Worm (Caenorhabditis elegans) whole organism, mixed stage, embryonic: ENCODE data around the gene che-12.

Experiments used
- M03D4.4 ChIP-seq: sonication (generic microtip); optimal IDR thresholded peaks from 2 replicates; lab custom pipeline; 2017; ENCODE audit warnings: mild to moderate bottlenecking, missing genetic modification characterization, missing compliant biosample characterization
- bed-3 ChIP-seq: fragments of 200-800 bp; sonication (Bioruptor generic); optimal IDR thresholded peaks from 3 replicates; lab custom pipeline; 2018; ENCODE audit warnings: mild to moderate bottlenecking, missing genetic modification characterization, moderate library complexity, missing compliant biosample characterization
- blmp-1 ChIP-seq: fragments of 150-350 bp; optimal IDR thresholded peaks from 2 replicates; lab custom pipeline; 2014; ENCODE audit warnings: missing biosample characterization, missing genetic modification characterization
- ceh-43 ChIP-seq: fragments of 200-800 bp; sonication (Bioruptor generic); optimal IDR thresholded peaks from 2 replicates; lab custom pipeline; 2018; ENCODE audit warnings: mild to moderate bottlenecking, missing genetic modification characterization, moderate library complexity, missing compliant biosample characterization
- ceh-83 ChIP-seq: fragments of 200-800 bp; sonication (Bioruptor generic); optimal IDR thresholded peaks from 2 replicates; lab custom pipeline; 2018; ENCODE audit warnings: mild to moderate bottlenecking, missing genetic modification characterization, missing compliant biosample characterization
- ces-1 ChIP-seq: fragments of 150-350 bp; optimal IDR thresholded peaks from 2 replicates; lab custom pipeline; 2014; ENCODE audit warnings: missing biosample characterization, missing genetic modification reagents, missing genetic modification characterization
- cnd-1 ChIP-seq: fragments of 200-800 bp; sonication (Bioruptor generic); optimal IDR thresholded peaks from 2 replicates; lab custom pipeline; 2018; ENCODE audit warnings: mild to moderate bottlenecking, missing genetic modification characterization, missing compliant biosample characterization
- drap-1 ChIP-seq: fragments of 200-800 bp; sonication (Bioruptor generic); optimal IDR thresholded peaks from 3 replicates; lab custom pipeline; 2018; ENCODE audit warnings: mild to moderate bottlenecking, missing genetic modification characterization, missing compliant biosample characterization
- elt-1 ChIP-seq: sonication (generic microtip); optimal IDR thresholded peaks from 2 replicates; lab custom pipeline; 2017; ENCODE audit warnings: missing genetic modification characterization, mild to moderate bottlenecking, missing compliant biosample characterization, antibody characterized with exemption, moderate library complexity, borderline replicate concordance; ENCODE audit not compliant: insufficient read depth
- elt-3 ChIP-seq: fragments of 150-350 bp; optimal IDR thresholded peaks from 2 replicates; lab custom pipeline; 2014; ENCODE audit warnings: missing biosample characterization, missing genetic modification characterization
- flh-1 ChIP-seq: fragments of 200-800 bp; sonication (Bioruptor generic); optimal IDR thresholded peaks from 2 replicates; lab custom pipeline; 2018; ENCODE audit warnings: mild to moderate bottlenecking, missing genetic modification characterization, moderate library complexity, missing compliant biosample characterization
- hlh-1 ChIP-seq: fragments of 150-350 bp; optimal IDR thresholded peaks from 2 replicates; lab custom pipeline; 2014; ENCODE audit warnings: missing biosample characterization, missing genetic modification reagents, missing genetic modification characterization
- lin-13 ChIP-seq: fragments of 150-350 bp; optimal IDR thresholded peaks from 2 replicates; lab custom pipeline; 2014; ENCODE audit warnings: missing biosample characterization, missing genetic modification characterization
- lin-32 ChIP-seq: fragments of 200-800 bp; sonication (Bioruptor generic); optimal IDR thresholded peaks from 2 replicates; lab custom pipeline; 2018; ENCODE audit warnings: mild to moderate bottlenecking, missing genetic modification characterization, missing compliant biosample characterization
- lsy-2 ChIP-seq: fragments of 150-350 bp; optimal IDR thresholded peaks from 2 replicates; lab custom pipeline; 2014; ENCODE audit warnings: missing biosample characterization, missing genetic modification characterization
- mab-5 ChIP-seq: fragments of 150-350 bp; optimal IDR thresholded peaks from 2 replicates; lab custom pipeline; 2014; ENCODE audit warnings: missing biosample characterization, missing genetic modification characterization
- mls-2 ChIP-seq: sonication (generic microtip); optimal IDR thresholded peaks from 2 replicates; lab custom pipeline; 2016; ENCODE audit warnings: mild to moderate bottlenecking, missing genetic modification characterization, moderate library complexity, missing compliant biosample characterization
- nhr-12 ChIP-seq: fragments of 150-350 bp; optimal IDR thresholded peaks from 2 replicates; lab custom pipeline; 2014; ENCODE audit warnings: missing biosample characterization, missing genetic modification characterization
- nhr-237 ChIP-seq: fragments of 150-350 bp; optimal IDR thresholded peaks from 2 replicates; lab custom pipeline; 2014; ENCODE audit warnings: missing biosample characterization, missing genetic modification characterization
- nhr-28 ChIP-seq: fragments of 150-350 bp; optimal IDR thresholded peaks from 2 replicates; lab custom pipeline; 2014; ENCODE audit warnings: missing biosample characterization, missing genetic modification characterization
- nhr-76 ChIP-seq: sonication (generic microtip); optimal IDR thresholded peaks from 2 replicates; lab custom pipeline; 2017; ENCODE audit warnings: missing biosample characterization, missing genetic modification characterization
- pha-4 ChIP-seq: fragments of 150-350 bp; optimal IDR thresholded peaks from 2 replicates; lab custom pipeline; 2018; ENCODE audit warnings: missing biosample characterization, missing genetic modification reagents, missing genetic modification characterization
- sem-2 ChIP-seq: fragments of 200-800 bp; sonication (Bioruptor generic); optimal IDR thresholded peaks from 2 replicates; lab custom pipeline; 2018; ENCODE audit warnings: mild to moderate bottlenecking, missing genetic modification characterization, missing compliant biosample characterization
- snpc-4 ChIP-seq: fragments of 150-350 bp; optimal IDR thresholded peaks from 2 replicates; lab custom pipeline; 2014; ENCODE audit warnings: missing biosample characterization, missing genetic modification characterization
- sptf-1 ChIP-seq: sonication (generic microtip); optimal IDR thresholded peaks from 2 replicates; lab custom pipeline; 2017; ENCODE audit warnings: mild to moderate bottlenecking, missing genetic modification characterization, moderate library complexity, missing compliant biosample characterization
- tbx-8 ChIP-seq: fragments of 200-800 bp; sonication (Bioruptor generic); optimal IDR thresholded peaks from 2 replicates; lab custom pipeline; 2018; ENCODE audit warnings: mild to moderate bottlenecking, missing genetic modification characterization, moderate library complexity, missing compliant biosample characterization
- unc-120 ChIP-seq: sonication (generic microtip); optimal IDR thresholded peaks from 2 replicates; lab custom pipeline; 2017; ENCODE audit warnings: missing genetic modification characterization, missing compliant biosample characterization; ENCODE audit not compliant: poor library complexity, severe bottlenecking
- unc-39 ChIP-seq: fragments of 150-350 bp; optimal IDR thresholded peaks from 2 replicates; lab custom pipeline; 2014; ENCODE audit warnings: missing biosample characterization, missing genetic modification characterization
- unc-62 ChIP-seq: fragments of 150-350 bp; optimal IDR thresholded peaks from 2 replicates; lab custom pipeline; 2014; ENCODE audit warnings: missing biosample characterization, missing genetic modification reagents, missing genetic modification characterization
- zip-8 ChIP-seq: fragments of 150-350 bp; optimal IDR thresholded peaks from 2 replicates; lab custom pipeline; 2014; ENCODE audit warnings: missing biosample characterization, missing genetic modification characterization
- ztf-11 ChIP-seq: fragments of 150-350 bp; optimal IDR thresholded peaks from 2 replicates; lab custom pipeline; 2014; ENCODE audit warnings: missing biosample characterization, missing genetic modification characterization

Gene che-12

DNA sequence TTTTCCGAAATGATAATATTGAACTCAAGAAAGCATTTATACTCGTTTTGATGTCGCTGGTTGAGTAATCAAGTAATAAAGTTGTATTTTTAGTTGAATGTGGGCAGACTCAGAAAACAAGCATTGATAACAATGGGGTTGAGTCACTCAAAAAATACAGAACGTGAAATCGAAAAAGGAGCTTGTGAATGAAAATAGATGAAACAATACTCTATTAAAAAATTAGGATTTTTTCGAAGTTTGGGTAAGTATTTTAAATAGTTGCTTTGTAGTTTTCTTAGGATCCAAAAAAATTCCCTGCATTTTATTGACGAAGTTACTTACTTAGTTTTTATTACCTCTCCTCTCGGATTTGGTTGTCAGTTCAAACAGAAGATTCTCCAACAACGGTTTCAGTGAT lies 23.7 kb downstream of the che-12 start, which contains the start of gene lys-3:
TSS of gene lys-3 (minus strand) at position 101 of the 400 bp plus-strand sequence.
- TF ChIP-seq nhr-28 (tag; lab: Kevin White, UChicago) (no peak), unc-62 (GFP tag; lab: Kevin White, UChicago) (no peak), ceh-43 (GFP tag; lab: Kevin White, UChicago) (no peak), lsy-2 (no peak), drap-1 (GFP tag; lab: Kevin White, UChicago) (no peak), zip-8 (tag; lab: Kevin White, UChicago) (no peak), unc-120 (tag; lab: Kevin White, UChicago) (no peak)

DNA sequence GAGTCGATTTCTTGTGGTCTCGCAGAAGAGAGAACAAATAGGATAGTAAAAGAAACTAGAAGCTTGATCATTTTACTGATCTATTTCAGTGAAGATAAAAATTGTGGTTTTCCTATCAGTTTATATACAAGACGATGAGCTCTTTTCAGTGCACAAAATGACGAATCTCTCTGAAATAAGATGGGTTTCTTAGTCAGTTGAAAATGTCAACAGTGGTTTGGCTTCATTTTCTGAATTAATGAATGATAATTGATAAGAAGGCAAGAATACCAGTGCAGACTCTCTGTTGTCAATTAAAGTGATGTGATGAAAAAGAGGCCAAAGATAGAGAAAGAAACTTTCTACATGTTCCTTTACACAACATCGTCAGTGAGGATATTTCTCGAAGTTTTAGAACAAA lies 25.8 kb downstream of the che-12 start, which contains the start of gene lys-2:
TSS of gene lys-2 (minus strand) at position 101 of the 400 bp plus-strand sequence.
- no peak for TF ChIP-seq hlh-1
- no peak for TF ChIP-seq nhr-12 (tag; lab: Kevin White, UChicago)
- TF ChIP-seq lin-13 (tag; lab: Kevin White, UChicago) = no peak
- no peak for TF ChIP-seq nhr-76 (tag; lab: Kevin White, UChicago)
- no peak for TF ChIP-seq blmp-1 (tag; lab: Kevin White, UChicago)
- TF ChIP-seq unc-62 (GFP tag; lab: Kevin White, UChicago) = no peak
- TF ChIP-seq elt-1 (tag; lab: Kevin White, UChicago) = no peak
- TF ChIP-seq snpc-4 (tag; lab: Kevin White, UChicago) = no peak
- no peak for TF ChIP-seq nhr-28 (tag; lab: Kevin White, UChicago)
- TF ChIP-seq unc-39 = no peak
- TF ChIP-seq tbx-8 (GFP tag; lab: Kevin White, UChicago) = no peak
- no peak for TF ChIP-seq pha-4 (tag; lab: Kevin White, UChicago)
- TF ChIP-seq sptf-1 (tag; lab: Kevin White, UChicago) = no peak
- TF ChIP-seq M03D4.4 (tag; lab: Kevin White, UChicago) = no peak
- no peak for TF ChIP-seq mab-5 (tag; lab: Kevin White, UChicago)
- TF ChIP-seq mls-2 (tag; lab: Kevin White, UChicago) = no peak
- no peak for TF ChIP-seq ces-1 (GFP tag; lab: Kevin White, UChicago)
- TF ChIP-seq bed-3 (GFP tag; lab: Kevin White, UChicago) = no peak
- no peak for TF ChIP-seq ztf-11 (tag; lab: Kevin White, UChicago)
- no peak for TF ChIP-seq unc-120 (tag; lab: Kevin White, UChicago)

DNA sequence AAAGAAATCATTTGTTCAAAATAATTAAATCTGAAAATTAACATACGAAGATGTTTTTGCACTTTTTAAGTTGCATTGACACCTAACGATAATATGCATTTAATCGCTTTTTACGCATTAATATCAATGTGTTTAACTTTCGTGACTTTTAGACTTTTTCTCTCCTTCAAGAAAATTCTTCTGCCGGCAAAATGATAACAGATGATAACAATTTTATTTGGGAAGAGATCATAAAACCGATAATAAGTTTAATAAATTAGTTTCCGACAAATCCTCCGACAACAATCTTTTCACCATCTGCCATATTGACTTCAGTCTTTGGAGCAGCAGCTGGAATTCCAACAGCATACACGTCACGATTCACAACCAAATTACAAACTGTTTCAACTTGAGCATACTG lies 27.1 kb downstream of the che-12 start:
- TF ChIP-seq nhr-237 (tag; lab: Kevin White, UChicago) (no peak), zip-8 (tag; lab: Kevin White, UChicago) (no peak), nhr-76 (tag; lab: Kevin White, UChicago) (no peak), mls-2 (tag; lab: Kevin White, UChicago) (no peak), unc-39 (no peak), hlh-1 (no peak), elt-3 (tag; lab: Kevin White, UChicago) (no peak), nhr-28 (tag; lab: Kevin White, UChicago) (no peak), flh-1 (GFP tag; lab: Kevin White, UChicago) (no peak), lin-32 (GFP tag; lab: Kevin White, UChicago) (no peak), M03D4.4 (tag; lab: Kevin White, UChicago) (no peak), cnd-1 (no peak), ztf-11 (tag; lab: Kevin White, UChicago) (no peak), unc-62 (GFP tag; lab: Kevin White, UChicago) (no peak), lin-13 (tag; lab: Kevin White, UChicago) (no peak)

DNA sequence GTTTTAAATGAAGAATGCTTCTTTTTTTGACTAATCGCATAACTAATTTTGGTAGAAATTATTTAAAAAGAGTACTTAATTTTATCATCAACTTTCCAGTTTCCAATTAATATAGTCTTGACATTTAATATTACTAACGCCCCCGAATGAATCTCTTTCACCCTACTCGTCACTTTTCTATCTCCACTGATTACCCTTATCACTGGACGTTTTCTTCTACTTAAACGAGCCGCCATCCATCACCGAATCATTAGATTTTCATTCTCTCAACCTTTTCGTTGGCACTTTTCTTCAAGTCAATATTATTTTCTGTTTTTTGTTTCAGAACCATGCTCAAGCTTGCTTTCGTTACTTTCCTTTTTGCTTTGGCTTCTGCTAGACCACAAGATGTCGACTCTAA lies 29.6 kb downstream of the che-12 start, which contains the start of gene lys-1:
TSS of gene lys-1 (plus strand) at position 326 of the 400 bp plus-strand sequence.
- TF ChIP-seq hlh-1 = no peak
- TF ChIP-seq lin-13 (tag; lab: Kevin White, UChicago) = no peak
- TF ChIP-seq ces-1 (GFP tag; lab: Kevin White, UChicago) = no peak
- TF ChIP-seq tbx-8 (GFP tag; lab: Kevin White, UChicago) = no peak
- no peak for TF ChIP-seq elt-3 (tag; lab: Kevin White, UChicago)
- no peak for TF ChIP-seq blmp-1 (tag; lab: Kevin White, UChicago)
- TF ChIP-seq ceh-83 (GFP tag; lab: Kevin White, UChicago) = no peak
- no peak for TF ChIP-seq unc-62 (GFP tag; lab: Kevin White, UChicago)
- no peak for TF ChIP-seq bed-3 (GFP tag; lab: Kevin White, UChicago)
- TF ChIP-seq flh-1 (GFP tag; lab: Kevin White, UChicago) = no peak
- TF ChIP-seq ceh-43 (GFP tag; lab: Kevin White, UChicago) = no peak
- TF ChIP-seq mls-2 (tag; lab: Kevin White, UChicago) = no peak
- no peak for TF ChIP-seq nhr-237 (tag; lab: Kevin White, UChicago)
- no peak for TF ChIP-seq nhr-12 (tag; lab: Kevin White, UChicago)
- no peak for TF ChIP-seq cnd-1
- no peak for TF ChIP-seq unc-120 (tag; lab: Kevin White, UChicago)
- no peak for TF ChIP-seq sem-2 (GFP tag; lab: Kevin White, UChicago)
- TF ChIP-seq nhr-76 (tag; lab: Kevin White, UChicago) = no peak
- TF ChIP-seq lsy-2 = no peak
- TF ChIP-seq sptf-1 (tag; lab: Kevin White, UChicago) = no peak
